Fruit fly (Drosophila melanogaster) whole organism, adult: Measurements from ENCODE around the gene CG9521.

ENCODE experiments used
- CG11617 ChIP-seq: fragments of 200-800 bp; sonication (Bioruptor generic); optimal IDR thresholded peaks from 2 replicates; lab custom pipeline; 2017; ENCODE audit warnings: mild to moderate bottlenecking, missing biosample characterization, missing genetic modification reagents, missing genetic modification characterization
- CG1620 ChIP-seq: fragments of 200-800 bp; sonication (Bioruptor generic); optimal IDR thresholded peaks from 2 replicates; lab custom pipeline; 2016; ENCODE audit warnings: missing biosample characterization, missing genetic modification characterization
- CG5204 ChIP-seq: fragments of 200-800 bp; sonication (Bioruptor generic); optimal IDR thresholded peaks from 2 replicates; lab custom pipeline; 2016; ENCODE audit warnings: missing biosample characterization, missing genetic modification characterization
- Hr96 ChIP-seq: fragments of 200-800 bp; sonication (Bioruptor generic); optimal IDR thresholded peaks from 2 replicates; lab custom pipeline; 2016; ENCODE audit warnings: missing biosample characterization, missing genetic modification characterization
- Mnt ChIP-seq: fragments of 200-800 bp; sonication (Bioruptor generic); optimal IDR thresholded peaks from 2 replicates; lab custom pipeline; 2016; ENCODE audit warnings: missing biosample characterization, mild to moderate bottlenecking, missing genetic modification characterization
- bab1 ChIP-seq: fragments of 200-800 bp; sonication (Bioruptor generic); optimal IDR thresholded peaks from 3 replicates; lab custom pipeline; 2019; ENCODE audit warnings: missing biosample characterization, mild to moderate bottlenecking, missing genetic modification characterization, moderate library complexity
- cic ChIP-seq: fragments of 200-800 bp; sonication (Bioruptor generic); optimal IDR thresholded peaks from 2 replicates; lab custom pipeline; 2017; ENCODE audit warnings: missing biosample characterization, mild to moderate bottlenecking, missing genetic modification characterization, moderate library complexity
- cnc ChIP-seq, 2 experiments: fragments of >200 bp; optimal IDR thresholded peaks; 2 replicates each; lab custom pipeline; 2017
- tj ChIP-seq: fragments of 200-800 bp; sonication (Bioruptor generic); optimal IDR thresholded peaks from 3 replicates; lab custom pipeline; 2017; ENCODE audit warnings: missing biosample characterization, mild to moderate bottlenecking, missing genetic modification characterization, moderate library complexity

DNA sequence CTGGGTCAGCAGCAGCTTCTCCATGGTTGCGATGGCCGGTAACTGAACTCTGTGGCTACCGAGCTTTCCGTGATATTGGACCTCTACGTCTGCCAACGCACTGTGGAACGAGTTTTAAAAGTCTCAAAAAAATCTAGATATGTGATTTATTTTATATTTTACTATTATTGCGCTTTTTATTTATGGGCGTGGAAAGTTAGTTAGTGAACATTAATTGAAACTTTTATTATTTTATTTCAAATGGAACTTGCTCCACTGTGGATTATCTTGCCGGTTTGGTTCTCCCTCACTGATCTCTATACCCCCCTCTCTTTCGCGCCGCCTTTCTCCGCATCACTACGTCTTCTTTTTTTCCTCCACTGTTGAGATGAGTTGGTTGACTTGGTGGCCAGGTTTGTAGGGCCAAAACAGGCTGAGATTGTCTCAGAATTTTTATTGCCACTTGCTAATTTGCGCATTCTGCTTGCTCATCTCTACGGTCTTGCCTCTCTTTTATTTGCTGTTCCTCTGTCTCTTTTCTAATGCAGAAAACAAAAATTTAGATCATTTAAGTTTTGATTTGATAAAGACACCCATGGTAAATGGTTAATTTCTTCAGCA is 4.2 kb downstream of the CG9521 start, which contains the start of gene CG9522:
- no peak for TF ChIP-seq CG11617 (GFP tag; lab: Kevin White, UChicago)
- TF ChIP-seq Hr96: no peak
- TF ChIP-seq bab1: no peak
- TF ChIP-seq CG1620: no peak
- no peak for TF ChIP-seq tj
- TF ChIP-seq cnc (optimal IDR thresholded peaks at IDR 0.05; lab: Kevin White, UChicago): no peak
- no peak for TF ChIP-seq cic
- no peak for TF ChIP-seq CG5204
- TF ChIP-seq Mnt (GFP tag; lab: Kevin White, UChicago): no peak
